Fruit fly (Drosophila melanogaster): ENCODE data around the gene pigs.
A peak's percentile ranks its signal among the peaks of the same experiment; 100 is the strongest.

The pigs gene

DNA sequence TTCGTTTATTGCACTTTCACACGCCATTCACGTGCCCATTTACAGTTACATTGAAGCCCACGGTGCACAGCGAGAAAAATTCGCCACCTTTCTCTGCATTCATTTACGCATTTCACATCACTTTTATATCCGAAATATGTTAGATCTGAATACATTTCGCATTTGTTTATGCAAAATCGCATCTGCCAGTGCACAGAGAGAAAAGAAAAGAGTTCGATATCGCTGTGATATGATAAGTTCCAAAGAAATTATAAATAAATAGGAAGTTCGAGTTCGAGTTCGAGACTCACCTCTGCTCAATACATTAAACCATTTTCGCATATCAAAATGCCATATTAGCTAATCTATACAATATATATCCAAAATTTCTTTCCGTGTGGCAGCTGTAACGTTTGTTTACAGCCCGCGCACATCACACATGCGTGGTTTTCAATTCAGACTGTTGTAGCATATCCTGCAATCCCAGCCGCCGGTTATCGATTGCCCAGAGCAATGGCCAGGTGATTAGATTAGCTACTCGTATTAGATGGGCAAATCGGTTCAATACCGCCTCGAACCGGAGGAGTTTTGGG is 56.2 kb downstream of the pigs start (continued):
- TF ChIP-seq cyc (GFP tag; optimal IDR thresholded peaks at IDR 0.05) (peak; percentile 94), CG9139 (GFP tag; optimal IDR thresholded peaks at IDR 0.05) (peak; percentile 65), Met (GFP tag; optimal IDR thresholded peaks at IDR 0.05) (peak; percentile 93), CG6792 (GFP tag; optimal IDR thresholded peaks at IDR 0.05) (peak; percentile 91), svp (GFP tag) (peak; percentile 96), spab (GFP tag; optimal IDR thresholded peaks at IDR 0.05) (peak; percentile 85), CG11762 (GFP tag; optimal IDR thresholded peaks at IDR 0.05; ENCODE audit: insufficient read depth) (peak; percentile 89), esn (GFP tag; optimal IDR thresholded peaks at IDR 0.05) (peak; percentile 95), Smox (GFP tag; optimal IDR thresholded peaks at IDR 0.05) (peak; percentile 92), CG3919 (GFP tag; optimal IDR thresholded peaks at IDR 0.05) (peak; percentile 92), CG6808 (GFP tag; optimal IDR thresholded peaks at IDR 0.05) (peak; percentile 87), ss (GFP tag; optimal IDR thresholded peaks at IDR 0.05) (peak; percentile 77 to 88), CG6854 (GFP tag; optimal IDR thresholded peaks at IDR 0.05) (peak; percentile 68), Lpt (GFP tag; optimal IDR thresholded peaks at IDR 0.05) (peak; percentile 85), dsx (GFP tag; optimal IDR thresholded peaks at IDR 0.05; ENCODE audit: poor library complexity, severe bottlenecking) (peak; percentile 85), CG6163 (GFP tag; IDR thresholded peaks at IDR 0.05) (peak; percentile 90), Hr39 (GFP tag; optimal IDR thresholded peaks at IDR 0.05) (peak; percentile 93), CG34406 (GFP tag; optimal IDR thresholded peaks at IDR 0.05) (peak; percentile 89), CG1621 (tag; optimal IDR thresholded peaks at IDR 0.05) (peak; percentile 84), fd85E (GFP tag; optimal IDR thresholded peaks at IDR 0.05) (peak; percentile 75), fd59A (GFP tag; optimal IDR thresholded peaks at IDR 0.05) (peak; percentile 80)

dm6 chrX:6656626-6657558 is 57.0 kb downstream of the pigs start:
- TF ChIP-seq Eip93F (GFP tag; optimal IDR thresholded peaks at IDR 0.05) = peak; percentile 60
- no peak for TF ChIP-seq CG34406 (GFP tag; optimal IDR thresholded peaks at IDR 0.05)
- TF ChIP-seq CG6854 (GFP tag; optimal IDR thresholded peaks at IDR 0.05) = peak; percentile 46
- peak; percentile 13 for TF ChIP-seq achi (GFP tag; optimal IDR thresholded peaks at IDR 0.05)
- no peak for TF ChIP-seq fkh (GFP tag; optimal IDR thresholded peaks at IDR 0.05)
- no peak for TF ChIP-seq fd59A (GFP tag; optimal IDR thresholded peaks at IDR 0.05)
- TF ChIP-seq vri (GFP tag; optimal IDR thresholded peaks at IDR 0.05) = peak; percentile 67
- peak; percentile 78 for TF ChIP-seq Eip78C (GFP tag)
- TF ChIP-seq OdsH (GFP tag; optimal IDR thresholded peaks at IDR 0.05) = peak; percentile 41
- peak; percentile 37 for TF ChIP-seq CG1621 (tag; optimal IDR thresholded peaks at IDR 0.05)
- peak; percentile 12 for TF ChIP-seq esn (GFP tag; optimal IDR thresholded peaks at IDR 0.05)
- peak; percentile 66 for TF ChIP-seq svp (GFP tag)
- TF ChIP-seq spab (GFP tag; optimal IDR thresholded peaks at IDR 0.05) = no peak
- TF ChIP-seq pdm3 (GFP tag; optimal IDR thresholded peaks at IDR 0.05) = peak; percentile 34
- no peak for TF ChIP-seq CG9139 (GFP tag; optimal IDR thresholded peaks at IDR 0.05)
- TF ChIP-seq CG7368 (GFP tag; optimal IDR thresholded peaks at IDR 0.05) = no peak
- TF ChIP-seq Hr4 (GFP tag; optimal IDR thresholded peaks at IDR 0.05) = peak; percentile 48
- TF ChIP-seq CG3032 (tag; optimal IDR thresholded peaks at IDR 0.05) = peak; percentile 44
- no peak for TF ChIP-seq Hr39 (GFP tag; optimal IDR thresholded peaks at IDR 0.05)
- no peak for TF ChIP-seq CG8319 (GFP tag; optimal IDR thresholded peaks at IDR 0.05)
- TF ChIP-seq Hr38 (GFP tag; optimal IDR thresholded peaks at IDR 0.05) = no peak
- 0 out of 3 replicates have a peak, but pooled peaks have one; percentile 30 for TF ChIP-seq CG6163 (GFP tag; IDR thresholded peaks at IDR 0.05)
- TF ChIP-seq CG10631 (GFP tag; optimal IDR thresholded peaks at IDR 0.05) = no peak
- peak; percentile 71 for TF ChIP-seq CG15336 (GFP tag; IDR thresholded peaks at IDR 0.05)
- TF ChIP-seq CG16779 (tag; optimal IDR thresholded peaks at IDR 0.05) = peak; percentile 40
- peak; percentile 23 for TF ChIP-seq net (GFP tag; optimal IDR thresholded peaks at IDR 0.05)
- TF ChIP-seq CG11294 (GFP tag; IDR thresholded peaks at IDR 0.05) = peak; percentile 14; the same call in 1 of the 2 replicates
- TF ChIP-seq Sox15 (GFP tag; optimal IDR thresholded peaks at IDR 0.05) = no peak
- TF ChIP-seq lz (GFP tag; optimal IDR thresholded peaks at IDR 0.05) = no peak
- TF ChIP-seq Ets96B (tag; optimal IDR thresholded peaks at IDR 0.05) = peak; percentile 48
- peak; percentile 11 for TF ChIP-seq CG6792 (GFP tag; optimal IDR thresholded peaks at IDR 0.05)
- TF ChIP-seq cyc (GFP tag; optimal IDR thresholded peaks at IDR 0.05) = no peak
- TF ChIP-seq ss (GFP tag; optimal IDR thresholded peaks at IDR 0.05) = peak; percentile 54 to 59
- peak; percentile 39 for TF ChIP-seq CG8632 (GFP tag; optimal IDR thresholded peaks at IDR 0.05)
- peak; percentile 40 for TF ChIP-seq topi (GFP tag; optimal IDR thresholded peaks at IDR 0.05)
- no peak for TF ChIP-seq CG31627 (GFP tag; optimal IDR thresholded peaks at IDR 0.05)
- TF ChIP-seq dsx (GFP tag; optimal IDR thresholded peaks at IDR 0.05; ENCODE audit: poor library complexity, severe bottlenecking) = peak; percentile 48
- peak; percentile 34 for TF ChIP-seq CG3919 (GFP tag; optimal IDR thresholded peaks at IDR 0.05)

Measured in whole organism, prepupa.